Worm (Caenorhabditis elegans) whole organism, L2 larva: ENCODE data around the gene H06I04.3.

Source experiments
- aly-2 ChIP-seq: fragments of 150-350 bp; optimal IDR thresholded peaks from 2 replicates; lab custom pipeline; 2014; ENCODE audit warnings: missing biosample characterization, missing genetic modification characterization
- ama-1 ChIP-seq: fragments of 150-350 bp; optimal IDR thresholded peaks from 2 replicates; lab custom pipeline; 2018; ENCODE audit warnings: inconsistent platforms
- elt-1 ChIP-seq: fragments of 150-350 bp; optimal IDR thresholded peaks from 2 replicates; lab custom pipeline; 2014; ENCODE audit warnings: missing biosample characterization, missing genetic modification characterization
- lin-39 ChIP-seq: fragments of 150-350 bp; optimal IDR thresholded peaks from 2 replicates; lab custom pipeline; 2014; ENCODE audit warnings: missing biosample characterization, missing genetic modification reagents, missing genetic modification characterization
- mab-5 ChIP-seq: fragments of 150-350 bp; optimal IDR thresholded peaks from 2 replicates; lab custom pipeline; 2014; ENCODE audit warnings: missing biosample characterization, missing genetic modification characterization
- nhr-10 ChIP-seq: sonication (generic microtip); optimal IDR thresholded peaks from 2 replicates; lab custom pipeline; 2017; ENCODE audit warnings: missing biosample characterization, missing genetic modification characterization
- nhr-6 ChIP-seq: fragments of 150-350 bp; optimal IDR thresholded peaks from 2 replicates; lab custom pipeline; 2014; ENCODE audit warnings: missing biosample characterization, missing genetic modification characterization
- unc-62 ChIP-seq: fragments of 150-350 bp; optimal IDR thresholded peaks from 2 replicates; lab custom pipeline; 2014; ENCODE audit warnings: missing biosample characterization, missing genetic modification reagents, missing genetic modification characterization
- ztf-1 ChIP-seq: fragments of 200-800 bp; sonication (Bioruptor generic); conservative IDR thresholded peaks from 2 replicates; pipeline ENCODE4 v1.3.6; 2022; ENCODE audit warnings: missing genetic modification characterization, missing compliant biosample characterization

DNA sequence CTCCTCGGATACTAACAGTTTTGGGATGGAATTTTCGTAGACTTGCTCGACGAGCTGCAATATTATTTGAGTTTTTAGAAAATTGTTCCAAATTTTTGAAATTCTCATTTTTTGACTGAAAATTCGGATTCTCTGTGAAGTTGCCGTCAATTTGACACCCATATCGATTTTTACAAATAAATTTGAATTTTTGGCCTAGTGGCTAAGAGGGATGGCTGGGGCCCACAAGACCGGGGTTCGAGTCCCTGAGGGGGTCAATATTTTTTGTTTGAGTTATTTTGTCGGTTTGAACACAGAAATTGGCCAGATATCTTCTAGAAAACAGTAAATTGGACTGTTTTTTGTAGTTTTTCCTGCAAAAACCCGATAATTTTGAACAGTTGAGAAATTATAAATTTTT, 40.3 kb downstream of the H06I04.3 start:
- TF ChIP-seq aly-2 (no peak), nhr-10 (tag; lab: Kevin White, UChicago) (no peak), elt-1 (tag; lab: Kevin White, UChicago) (no peak), lin-39 (tag; lab: Kevin White, UChicago) (no peak), ama-1 (lab: Kevin White, UChicago) (no peak), unc-62 (GFP tag; lab: Kevin White, UChicago) (no peak), nhr-6 (tag; lab: Kevin White, UChicago) (no peak), ztf-1 (no peak), mab-5 (tag; lab: Kevin White, UChicago) (no peak)
